Worm (Caenorhabditis elegans) whole organism, midembryonic: Measurements from ENCODE around the gene F48D6.4.

Experiments used
- flt-1 ChIP-seq: fragments of 200-800 bp; sonication (Bioruptor generic); IDR thresholded peaks from 2 replicates; pipeline ENCODE4 v1.3.6; 2022; ENCODE audit warnings: missing genetic modification characterization, missing compliant biosample characterization
- ref-1 ChIP-seq: fragments of 200-800 bp; sonication (Bioruptor generic); conservative IDR thresholded peaks from 2 replicates; pipeline ENCODE4 v1.3.6; 2022; ENCODE audit warnings: missing genetic modification reagents, missing genetic modification characterization, missing compliant biosample characterization

ce11 chrX:4244489-4245123, 2.4 kb downstream of the F48D6.4 start:
- no peak for TF ChIP-seq ref-1 (GFP tag; lab: Robert Waterston, UW)
- no peak for TF ChIP-seq flt-1 (GFP tag; lab: Robert Waterston, UW)
